Worm (Caenorhabditis elegans): Measurements from ENCODE around the gene dlhd-1.

Gene dlhd-1

ce11 chrII:1197074-1197473 is 25.1 kb upstream of the dlhd-1 start, which contains the start of gene F53A10.2:
Gene F53A10.2, plus strand, starts transcription at chrII:1197374.
- TF ChIP-seq F57C9.4 (tag; optimal IDR thresholded peaks at IDR 0.05), result no peak
- no peak for TF ChIP-seq T26A5.8 (tag; optimal IDR thresholded peaks at IDR 0.05)
- TF ChIP-seq F23B12.7 (tag; optimal IDR thresholded peaks at IDR 0.05; ENCODE audit: insufficient read depth), result no peak
- TF ChIP-seq Y53G8AR.9 (GFP tag; conservative IDR thresholded peaks at IDR 0.05), result no peak
- TF ChIP-seq egl-18 (GFP tag; IDR thresholded peaks at IDR 0.05), result no peak

- TF ChIP-seq ztf-28 (GFP tag; IDR thresholded peaks at IDR 0.05), result no peak
- no peak for TF ChIP-seq lin-35 (GFP tag; optimal IDR thresholded peaks at IDR 0.05)
- no peak for TF ChIP-seq attf-3 (GFP tag; conservative IDR thresholded peaks at IDR 0.05)
- no peak for TF ChIP-seq B0336.3 (GFP tag; IDR thresholded peaks at IDR 0.05)
- no peak for TF ChIP-seq F33H1.4 (GFP tag; IDR thresholded peaks at IDR 0.05)
- TF ChIP-seq madf-3 (GFP tag; IDR thresholded peaks at IDR 0.05), result no peak
- TF ChIP-seq egl-18 (GFP tag; IDR thresholded peaks at IDR 0.05), result no peak
- no peak for TF ChIP-seq hsf-1 (GFP tag; IDR thresholded peaks at IDR 0.05)
- TF ChIP-seq ceh-58 (GFP tag; IDR thresholded peaks at IDR 0.05), result no peak
- no peak for TF ChIP-seq ets-4 (GFP tag; optimal IDR thresholded peaks at IDR 0.05)
- no peak for TF ChIP-seq lin-26 (GFP tag; IDR thresholded peaks at IDR 0.05)
- no peak for TF ChIP-seq nfya-1 (tag; optimal IDR thresholded peaks at IDR 0.05; ENCODE audit: borderline replicate concordance, insufficient read depth)
- no peak for TF ChIP-seq zfh-2 (GFP tag; conservative IDR thresholded peaks at IDR 0.05)
- TF ChIP-seq snpc-1.1 (tag; optimal IDR thresholded peaks at IDR 0.05; ENCODE audit: insufficient read depth), result no peak
- no peak for TF ChIP-seq bed-2 (GFP tag; IDR thresholded peaks at IDR 0.05)
- no peak for TF ChIP-seq akir-1 (GFP tag; optimal IDR thresholded peaks at IDR 0.05)
- no peak for TF ChIP-seq ceh-79 (tag; optimal IDR thresholded peaks at IDR 0.05)
- TF ChIP-seq B0261.1 (tag; optimal IDR thresholded peaks at IDR 0.05), result no peak
- TF ChIP-seq F23B12.7 (tag; optimal IDR thresholded peaks at IDR 0.05; ENCODE audit: insufficient read depth), result no peak
- TF ChIP-seq egl-44 (GFP tag; IDR thresholded peaks at IDR 0.05), result no peak
Observed at ce11 chrII:1196129-1196528, 24.2 kb upstream of the dlhd-1 start.

- no peak for TF ChIP-seq nhr-179 (tag; optimal IDR thresholded peaks at IDR 0.05)
- no peak for TF ChIP-seq rpc-1 (optimal IDR thresholded peaks at IDR 0.05)
- TF ChIP-seq rpc-1 (tag; optimal IDR thresholded peaks at IDR 0.05), result no peak
- no peak for TF ChIP-seq pha-4 (tag; optimal IDR thresholded peaks at IDR 0.05)
- no peak for TF ChIP-seq B0261.1 (tag; optimal IDR thresholded peaks at IDR 0.05)
- no peak for TF ChIP-seq ztf-25 (GFP tag; IDR thresholded peaks at IDR 0.05)
- no peak for TF ChIP-seq nhr-80 (tag; optimal IDR thresholded peaks at IDR 0.05)
- no peak for TF ChIP-seq nhr-27 (tag; optimal IDR thresholded peaks at IDR 0.05)
- TF ChIP-seq lin-35 (GFP tag; optimal IDR thresholded peaks at IDR 0.05), result no peak
- no peak for TF ChIP-seq ceh-27 (GFP tag; optimal IDR thresholded peaks at IDR 0.05)
- TF ChIP-seq lir-1 (GFP tag; conservative IDR thresholded peaks at IDR 0.05), result no peak
- no peak for TF ChIP-seq Y95B8A.8 (GFP tag; IDR thresholded peaks at IDR 0.05)
- no peak for TF ChIP-seq dpff-1 (tag; optimal IDR thresholded peaks at IDR 0.05)
Observed at ce11 chrII:1191853-1192252, 19.9 kb upstream of the dlhd-1 start.

- no peak for TF ChIP-seq madf-6 (GFP tag; IDR thresholded peaks at IDR 0.05)
- peak; percentile 34 for TF ChIP-seq nhr-80 (tag; optimal IDR thresholded peaks at IDR 0.05)
- no peak for TF ChIP-seq mxl-1 (tag; optimal IDR thresholded peaks at IDR 0.05)
- peak; percentile 90 for TF ChIP-seq hmg-1.2 (GFP tag; IDR thresholded peaks at IDR 0.05)
Observed at ce11 chrII:1189652-1190051, 17.7 kb upstream of the dlhd-1 start.
